Fruit fly (Drosophila melanogaster) whole organism, prepupa: Measurements from ENCODE around the gene Osi16.

ENCODE experiments used
- CG15336 ChIP-seq: fragments of 200-800 bp; sonication (Bioruptor generic); IDR thresholded peaks from 2 replicates; pipeline ENCODE4 v1.3.6; 2022; ENCODE audit warnings: missing biosample characterization, missing genetic modification characterization
- CG16779 ChIP-seq: fragments of 200-800 bp; sonication (Bioruptor generic); optimal IDR thresholded peaks from 3 replicates; lab custom pipeline; 2017; ENCODE audit warnings: missing biosample characterization, mild to moderate bottlenecking, missing genetic modification characterization
- CG3919 ChIP-seq: fragments of 200-800 bp; sonication (Bioruptor generic); optimal IDR thresholded peaks from 3 replicates; lab custom pipeline; 2016; ENCODE audit warnings: missing biosample characterization, missing genetic modification characterization
- CG6163 ChIP-seq: fragments of 200-800 bp; sonication (Bioruptor generic); IDR thresholded peaks from 3 replicates; pipeline ENCODE4 v1.3.6; 2022; ENCODE audit warnings: missing biosample characterization, missing genetic modification characterization
- CG6792 ChIP-seq: fragments of 200-800 bp; sonication (Bioruptor generic); optimal IDR thresholded peaks from 3 replicates; lab custom pipeline; 2016; ENCODE audit warnings: missing biosample characterization, missing genetic modification characterization
- CG8119 ChIP-seq: fragments of 200-800 bp; sonication (Bioruptor generic); IDR thresholded peaks from 3 replicates; pipeline ENCODE4 v1.3.6; 2022; ENCODE audit warnings: missing biosample characterization, missing genetic modification characterization
- Hr39 ChIP-seq: fragments of 200-800 bp; sonication (Bioruptor generic); optimal IDR thresholded peaks from 2 replicates; lab custom pipeline; 2016; ENCODE audit warnings: missing biosample characterization, missing genetic modification characterization
- Smox ChIP-seq: fragments of 200-800 bp; sonication (Bioruptor generic); optimal IDR thresholded peaks from 3 replicates; lab custom pipeline; 2016; ENCODE audit warnings: missing biosample characterization, missing genetic modification characterization
- Sox102F ChIP-seq: fragments of 200-800 bp; sonication (Bioruptor generic); optimal IDR thresholded peaks from 2 replicates; lab custom pipeline; 2016; ENCODE audit warnings: missing biosample characterization, mild to moderate bottlenecking, missing genetic modification characterization
- fkh ChIP-seq: fragments of 200-800 bp; sonication (Bioruptor generic); optimal IDR thresholded peaks from 3 replicates; lab custom pipeline; 2017; ENCODE audit warnings: missing biosample characterization, mild to moderate bottlenecking, missing genetic modification characterization, moderate library complexity
- net ChIP-seq: fragments of 200-800 bp; sonication (Bioruptor generic); optimal IDR thresholded peaks from 3 replicates; lab custom pipeline; 2016; ENCODE audit warnings: missing biosample characterization, missing genetic modification characterization
- salr ChIP-seq, 2 experiments: fragments of 200-800 bp; sonication (Bioruptor generic); optimal IDR thresholded peaks; 3 replicates each; lab custom pipeline; 2016 to 2018; ENCODE audit warnings: missing biosample characterization in 2 of 2, missing genetic modification characterization in 2 of 2, mild to moderate bottlenecking in 1 of 2

- no peak for TF ChIP-seq CG6163 (GFP tag; lab: Robert Waterston, UW)
- no peak for TF ChIP-seq CG6792 (GFP tag; lab: Kevin White, UChicago)
- no peak for TF ChIP-seq Hr39 (GFP tag; lab: Kevin White, UChicago)
- TF ChIP-seq net, result no peak
- no peak for TF ChIP-seq Smox (GFP tag; lab: Kevin White, UChicago)
- TF ChIP-seq CG8119 (GFP tag; lab: Robert Waterston, UW), result no peak
- TF ChIP-seq Sox102F, result no peak
- no peak for TF ChIP-seq CG16779 (tag; lab: Kevin White, UChicago)
- TF ChIP-seq fkh (GFP tag; lab: Kevin White, UChicago), result no peak
- TF ChIP-seq salr (GFP tag; optimal IDR thresholded peaks at IDR 0.05; lab: Kevin White, UChicago), result no peak
- TF ChIP-seq CG15336 (GFP tag; lab: Robert Waterston, UW), result no peak
- no peak for TF ChIP-seq CG3919
These were observed 36.6 kb downstream of the Osi16 start, which contains the start of gene CG17917 for dm6 chr3R:6341668-6342067.
